Worm (Caenorhabditis elegans) whole organism, young adult: ENCODE measurements around the gene inx-11.

ENCODE experiments used
- C17E4.6 ChIP-seq: fragments of 200-800 bp; sonication (Bioruptor generic); IDR thresholded peaks from 2 replicates; pipeline ENCODE4 v1.3.6; 2022; ENCODE audit warnings: missing genetic modification reagents, missing genetic modification characterization, missing compliant biosample characterization
- Y53G8AR.9 ChIP-seq: fragments of 200-800 bp; sonication (Bioruptor generic); conservative IDR thresholded peaks from 2 replicates; pipeline ENCODE4 v1.3.6; 2022; ENCODE audit warnings: missing genetic modification reagents, missing genetic modification characterization, missing compliant biosample characterization
- Y79H2A.3 ChIP-seq: fragments of 200-800 bp; sonication (Bioruptor generic); conservative IDR thresholded peaks from 2 replicates; pipeline ENCODE4 v1.3.6; 2022; ENCODE audit warnings: missing genetic modification reagents, missing genetic modification characterization, missing compliant biosample characterization
- Y95B8A.8 ChIP-seq: fragments of 200-800 bp; sonication (Bioruptor generic); IDR thresholded peaks from 2 replicates; pipeline ENCODE4 v1.3.6; 2022; ENCODE audit warnings: missing genetic modification reagents, missing genetic modification characterization, missing compliant biosample characterization
- ZK185.1 ChIP-seq: sonication (generic microtip); optimal IDR thresholded peaks from 2 replicates; lab custom pipeline; 2016; ENCODE audit warnings: mild to moderate bottlenecking, missing genetic modification characterization, missing compliant biosample characterization; ENCODE audit not compliant: poor library complexity, severe bottlenecking
- akir-1 ChIP-seq: fragments of 200-800 bp; sonication (Bioruptor generic); optimal IDR thresholded peaks from 2 replicates; lab custom pipeline; 2018; ENCODE audit warnings: mild to moderate bottlenecking, missing genetic modification characterization, moderate library complexity, missing compliant biosample characterization
- attf-3 ChIP-seq: fragments of 200-800 bp; sonication (Bioruptor generic); conservative IDR thresholded peaks from 2 replicates; pipeline ENCODE4 v1.3.6; 2022; ENCODE audit warnings: missing genetic modification reagents, missing genetic modification characterization, missing compliant biosample characterization
- bed-2 ChIP-seq: fragments of 200-800 bp; sonication (Bioruptor generic); IDR thresholded peaks from 2 replicates; pipeline ENCODE4 v1.3.6; 2022; ENCODE audit warnings: missing genetic modification reagents, missing genetic modification characterization, missing compliant biosample characterization
- cebp-1 ChIP-seq, 2 experiments: fragments of 200-800 bp in 1 of 2; sonication (Bioruptor generic) in 1 of 2; sonication (generic microtip) in 1 of 2; IDR thresholded peaks in 1 of 2; optimal IDR thresholded peaks in 1 of 2; 2 replicates each; pipeline versions ENCODE4 v1.3.6 to Lab custom; 2017 to 2022; ENCODE audit warnings: missing compliant biosample characterization in 2 of 2, missing genetic modification characterization in 2 of 2, mild to moderate bottlenecking in 1 of 2, missing genetic modification reagents in 1 of 2, moderate library complexity in 1 of 2
- ceh-100 ChIP-seq: fragments of 200-800 bp; sonication (Bioruptor generic); IDR thresholded peaks from 2 replicates; pipeline ENCODE4 v1.3.6; 2022; ENCODE audit warnings: missing genetic modification reagents, missing genetic modification characterization, missing compliant biosample characterization
- dpff-1 ChIP-seq: sonication (generic microtip); optimal IDR thresholded peaks from 2 replicates; lab custom pipeline; 2017; ENCODE audit warnings: mild to moderate bottlenecking, missing genetic modification characterization, missing compliant biosample characterization
- dpl-1 ChIP-seq: fragments of 150-350 bp; optimal IDR thresholded peaks from 2 replicates; lab custom pipeline; 2014; ENCODE audit warnings: missing biosample characterization, missing genetic modification reagents, missing genetic modification characterization
- efl-1 ChIP-seq: fragments of 150-350 bp; optimal IDR thresholded peaks from 2 replicates; lab custom pipeline; 2014; ENCODE audit warnings: missing biosample characterization, missing genetic modification reagents, missing genetic modification characterization
- egl-18 ChIP-seq: fragments of 200-800 bp; sonication (Bioruptor generic); IDR thresholded peaks from 2 replicates; pipeline ENCODE4 v1.3.6; 2022; ENCODE audit warnings: missing genetic modification reagents, missing genetic modification characterization, missing compliant biosample characterization
- egrh-3 ChIP-seq: fragments of 200-800 bp; sonication (Bioruptor generic); IDR thresholded peaks from 2 replicates; pipeline ENCODE4 v1.3.6; 2022; ENCODE audit warnings: missing genetic modification reagents, missing genetic modification characterization, missing compliant biosample characterization
- ets-4 ChIP-seq: fragments of 200-800 bp; sonication (Bioruptor generic); optimal IDR thresholded peaks from 2 replicates; lab custom pipeline; 2018; ENCODE audit warnings: mild to moderate bottlenecking, missing genetic modification characterization, missing compliant biosample characterization
- him-1 ChIP-seq: sonication (generic microtip); optimal IDR thresholded peaks from 2 replicates; lab custom pipeline; 2016; ENCODE audit warnings: missing genotype, missing genetic modification reagents, missing genetic modification characterization, missing compliant biosample characterization
- hlh-26 ChIP-seq: fragments of 200-800 bp; sonication (Bioruptor generic); conservative IDR thresholded peaks from 2 replicates; pipeline ENCODE4 v1.3.6; 2022; ENCODE audit warnings: missing genetic modification reagents, missing genetic modification characterization, missing compliant biosample characterization
- hmg-1.2 ChIP-seq: fragments of 200-800 bp; sonication (Bioruptor generic); IDR thresholded peaks from 2 replicates; pipeline ENCODE4 v1.3.6; 2022; ENCODE audit warnings: missing genetic modification reagents, missing genetic modification characterization, missing compliant biosample characterization
- hrde-1 ChIP-seq: sonication (generic microtip); optimal IDR thresholded peaks from 2 replicates; lab custom pipeline; 2016; ENCODE audit warnings: missing genetic modification characterization, mild to moderate bottlenecking, missing compliant biosample characterization, moderate library complexity, missing genotype, missing genetic modification reagents, borderline replicate concordance
- hsf-1 ChIP-seq: fragments of 200-800 bp; sonication (Bioruptor generic); IDR thresholded peaks from 2 replicates; pipeline ENCODE4 v1.3.6; 2022; ENCODE audit warnings: missing genetic modification reagents, missing genetic modification characterization, missing compliant biosample characterization
- lag-1 ChIP-seq: fragments of 200-800 bp; sonication (Bioruptor generic); IDR thresholded peaks from 2 replicates; pipeline ENCODE4 v1.3.6; 2022; ENCODE audit warnings: missing genetic modification reagents, missing genetic modification characterization, missing compliant biosample characterization
- lin-26 ChIP-seq: fragments of 200-800 bp; sonication (Bioruptor generic); IDR thresholded peaks from 2 replicates; pipeline ENCODE4 v1.3.6; 2022; ENCODE audit warnings: missing genetic modification reagents, missing genetic modification characterization, missing compliant biosample characterization
- nhr-120 ChIP-seq: fragments of 200-800 bp; sonication (Bioruptor generic); IDR thresholded peaks from 2 replicates; pipeline ENCODE4 v1.3.6; 2022; ENCODE audit warnings: missing genetic modification characterization, missing compliant biosample characterization
- nhr-80 ChIP-seq: sonication (generic microtip); optimal IDR thresholded peaks from 2 replicates; lab custom pipeline; 2016; ENCODE audit warnings: missing genetic modification characterization, missing compliant biosample characterization
- pbrm-1 ChIP-seq: fragments of 200-800 bp; sonication (Bioruptor generic); IDR thresholded peaks from 2 replicates; pipeline ENCODE4 v1.3.6; 2022; ENCODE audit warnings: missing genetic modification reagents, missing genetic modification characterization, missing compliant biosample characterization
- sdz-38 ChIP-seq: sonication (generic microtip); optimal IDR thresholded peaks from 2 replicates; lab custom pipeline; 2016; ENCODE audit warnings: missing genotype, missing genetic modification characterization, missing compliant biosample characterization
- snpc-4 ChIP-seq, 5 experiments: fragments of 150-350 bp in 1 of 5; sonication (generic microtip) in 4 of 5; optimal IDR thresholded peaks; 2 replicates each; lab custom pipeline; 2014 to 2018; ENCODE audit warnings: missing genetic modification characterization in 5 of 5, missing biosample characterization in 3 of 5, antibody characterized with exemption in 2 of 5, mild to moderate bottlenecking in 2 of 5, missing compliant biosample characterization in 2 of 5, missing genotype in 2 of 5, moderate library complexity in 2 of 5, missing genetic modification reagents in 1 of 5
- somi-1 ChIP-seq: fragments of 200-800 bp; sonication (Bioruptor generic); optimal IDR thresholded peaks from 2 replicates; lab custom pipeline; 2018; ENCODE audit warnings: mild to moderate bottlenecking, missing genetic modification characterization, missing compliant biosample characterization
- sptf-2 ChIP-seq: fragments of 200-800 bp; sonication (Bioruptor generic); optimal IDR thresholded peaks from 2 replicates; lab custom pipeline; 2018; ENCODE audit warnings: mild to moderate bottlenecking, missing genetic modification characterization, missing compliant biosample characterization
- unc-130 ChIP-seq: sonication (generic microtip); optimal IDR thresholded peaks from 2 replicates; lab custom pipeline; 2016; ENCODE audit warnings: missing genetic modification reagents, missing genetic modification characterization, missing compliant biosample characterization
- zfh-2 ChIP-seq: fragments of 200-800 bp; sonication (Bioruptor generic); conservative IDR thresholded peaks from 2 replicates; pipeline ENCODE4 v1.3.6; 2022; ENCODE audit warnings: missing genetic modification reagents, missing genetic modification characterization, missing compliant biosample characterization
- ztf-25 ChIP-seq: fragments of 200-800 bp; sonication (Bioruptor generic); IDR thresholded peaks from 2 replicates; pipeline ENCODE4 v1.3.6; 2022; ENCODE audit warnings: missing genetic modification reagents, missing genetic modification characterization, missing compliant biosample characterization
- ztf-28 ChIP-seq: fragments of 200-800 bp; sonication (Bioruptor generic); IDR thresholded peaks from 2 replicates; pipeline ENCODE4 v1.3.6; 2022; ENCODE audit warnings: missing genetic modification reagents, missing genetic modification characterization, missing compliant biosample characterization

Gene inx-11

ce11 chrV:12486934-12487333 lies at the start of gene inx-11:
Gene inx-11, plus strand, starts transcription at chrV:12487234.
- TF ChIP-seq attf-3 (GFP tag; lab: Robert Waterston, UW) (no peak), somi-1 (no peak)

- no peak for TF ChIP-seq ets-4 (GFP tag; lab: Kevin White, UChicago)
- no peak for TF ChIP-seq lag-1
- TF ChIP-seq bed-2 (GFP tag; lab: Robert Waterston, UW) = no peak
- TF ChIP-seq, all 124 proteins: peak for 0
Measured at ce11 chrV:12441420-12441819, 45.6 kb upstream of the inx-11 start, which contains the start of gene pals-37. Gene pals-37, minus strand, starts transcription at chrV:12441520.

- no peak for TF ChIP-seq unc-130 (GFP tag; lab: Kevin White, UChicago)
- TF ChIP-seq cebp-1 (GFP tag; IDR thresholded peaks at IDR 0.05; lab: Robert Waterston, UW) = no peak
- no peak for TF ChIP-seq cebp-1 (tag; optimal IDR thresholded peaks at IDR 0.05; lab: Kevin White, UChicago)
- no peak for TF ChIP-seq dpff-1 (tag; lab: Kevin White, UChicago)
- TF ChIP-seq akir-1 = no peak
- no peak for TF ChIP-seq hsf-1 (GFP tag; lab: Robert Waterston, UW)
- no peak for TF ChIP-seq Y79H2A.3 (GFP tag; lab: Robert Waterston, UW)
- no peak for TF ChIP-seq ceh-100 (GFP tag; lab: Robert Waterston, UW)
- TF ChIP-seq ZK185.1 (tag; lab: Kevin White, UChicago) = no peak
- TF ChIP-seq nhr-120 = no peak
- TF ChIP-seq lag-1 = no peak
- TF ChIP-seq, all 124 proteins: peak for 0
Measured at ce11 chrV:12443754-12444153, 43.3 kb upstream of the inx-11 start, which contains the start of gene pals-39. Gene pals-39, minus strand, starts transcription at chrV:12443854.

- TF ChIP-seq bed-2 (GFP tag; lab: Robert Waterston, UW) (no peak), ztf-28 (GFP tag; lab: Robert Waterston, UW) (no peak), pbrm-1 (no peak), C17E4.6 (GFP tag; lab: Robert Waterston, UW) (no peak), snpc-4 (GFP tag; optimal IDR thresholded peaks at IDR 0.05; lab: Kevin White, UChicago) (no peak), snpc-4 (tag; optimal IDR thresholded peaks at IDR 0.05; lab: Kevin White, UChicago) (no peak), Y53G8AR.9 (GFP tag; lab: Robert Waterston, UW) (no peak)
Measured at ce11 chrV:12446895-12447294, 40.1 kb upstream of the inx-11 start, which contains the start of the genes pals-38 and C54D10.9. Gene pals-38, minus strand, starts transcription at chrV:12446995. Gene C54D10.9, plus strand, starts transcription at chrV:12447153.

- TF ChIP-seq sptf-2 (GFP tag; lab: Kevin White, UChicago) = no peak
- no peak for TF ChIP-seq hlh-26 (GFP tag; lab: Robert Waterston, UW)
- TF ChIP-seq lin-26 = no peak
- TF ChIP-seq zfh-2 (GFP tag; lab: Robert Waterston, UW) = no peak
Measured at ce11 chrV:12449902-12450301, 37.1 kb upstream of the inx-11 start, which contains the start of gene C54D10.10. Gene C54D10.10, minus strand, starts transcription at chrV:12450002.

- TF ChIP-seq efl-1 (GFP tag; lab: Kevin White, UChicago) (peak; percentile 51), attf-3 (GFP tag; lab: Robert Waterston, UW) (peak; percentile 93), dpl-1 (peak; percentile 7), nhr-80 (no peak)
- TF ChIP-seq, all 124 proteins: peak for 3
Measured at ce11 chrV:12450441-12450840, 36.6 kb upstream of the inx-11 start, which contains the start of gene F28C1.1. Gene F28C1.1, plus strand, starts transcription at chrV:12450805.

- TF ChIP-seq Y95B8A.8 (no peak), him-1 (tag; lab: Kevin White, UChicago) (no peak), egrh-3 (GFP tag; lab: Robert Waterston, UW) (peak; percentile 81; the same call in 1 of the 2 replicates), sdz-38 (tag; lab: Kevin White, UChicago) (no peak), ZK185.1 (tag; lab: Kevin White, UChicago) (no peak), hrde-1 (tag; lab: Kevin White, UChicago) (no peak), hmg-1.2 (GFP tag; lab: Robert Waterston, UW) (0 out of 2 replicates have a peak, but pooled peaks have one; percentile 4), ztf-25 (GFP tag; lab: Robert Waterston, UW) (no peak), ceh-100 (GFP tag; lab: Robert Waterston, UW) (no peak), egl-18 (GFP tag; lab: Robert Waterston, UW) (no peak)
Measured at ce11 chrV:12455695-12456094, 31.3 kb upstream of the inx-11 start.
